Fruit fly (Drosophila melanogaster) whole organism, embryonic: ENCODE measurements around the gene CG14982.
A peak's percentile ranks its signal among the peaks of the same experiment; 100 is the strongest.

ENCODE experiments used
- Ada2b ChIP-seq: fragments of 200-800 bp; sonication (Bioruptor generic); IDR thresholded peaks from 2 replicates; pipeline ENCODE4 v1.3.6; 2022; ENCODE audit warnings: missing biosample characterization, missing genetic modification characterization
- CG10147 ChIP-seq: fragments of 200-800 bp; sonication (Bioruptor generic); optimal IDR thresholded peaks from 2 replicates; lab custom pipeline; 2019; ENCODE audit warnings: missing biosample characterization, mild to moderate bottlenecking, missing genetic modification characterization, moderate library complexity
- CG10209 ChIP-seq: fragments of 200-800 bp; sonication (Bioruptor generic); optimal IDR thresholded peaks from 3 replicates; lab custom pipeline; 2017; ENCODE audit warnings: missing biosample characterization, mild to moderate bottlenecking, missing genetic modification characterization, missing genetic modification reagents
- CG10431 ChIP-seq: fragments of 200-800 bp; sonication (Bioruptor generic); optimal IDR thresholded peaks from 3 replicates; lab custom pipeline; 2018; ENCODE audit warnings: missing biosample characterization, mild to moderate bottlenecking, missing genetic modification characterization
- CG11723 ChIP-seq: fragments of 200-800 bp; sonication (Bioruptor generic); optimal IDR thresholded peaks from 2 replicates; lab custom pipeline; 2017; ENCODE audit warnings: missing biosample characterization, mild to moderate bottlenecking, missing genetic modification characterization
- CG12071 ChIP-seq: fragments of 200-800 bp; sonication (Bioruptor generic); optimal IDR thresholded peaks from 3 replicates; lab custom pipeline; 2018; ENCODE audit warnings: missing biosample characterization, mild to moderate bottlenecking, missing genetic modification characterization
- CG14441 ChIP-seq: fragments of 200-800 bp; sonication (Bioruptor generic); IDR thresholded peaks from 2 replicates; pipeline ENCODE4 v1.3.6; 2022; ENCODE audit warnings: missing biosample characterization, missing genetic modification characterization
- CG1647 ChIP-seq: fragments of 200-800 bp; sonication (Bioruptor generic); optimal IDR thresholded peaks from 3 replicates; lab custom pipeline; 2016; ENCODE audit warnings: missing biosample characterization, missing genetic modification characterization
- CG17568 ChIP-seq: fragments of 200-800 bp; sonication (Bioruptor generic); optimal IDR thresholded peaks from 2 replicates; lab custom pipeline; 2018; ENCODE audit warnings: missing biosample characterization, mild to moderate bottlenecking, missing genetic modification characterization, moderate library complexity
- CG2712 ChIP-seq: fragments of 200-800 bp; optimal IDR thresholded peaks from 3 replicates; lab custom pipeline; 2019; ENCODE audit warnings: missing biosample characterization, mild to moderate bottlenecking, missing genetic modification characterization, moderate library complexity
- CG6272 ChIP-seq: fragments of 200-800 bp; sonication (Bioruptor generic); IDR thresholded peaks from 2 replicates; pipeline ENCODE4 v1.3.6; 2022; ENCODE audit warnings: missing biosample characterization, missing genetic modification characterization
- CG6854 ChIP-seq: fragments of 200-800 bp; sonication (Bioruptor generic); optimal IDR thresholded peaks from 3 replicates; lab custom pipeline; 2017; ENCODE audit warnings: missing biosample characterization, mild to moderate bottlenecking, missing genetic modification characterization
- CG7963 ChIP-seq: fragments of 200-800 bp; sonication (Bioruptor generic); IDR thresholded peaks from 3 replicates; pipeline ENCODE4 v1.3.6; 2022; ENCODE audit warnings: missing biosample characterization, missing genetic modification characterization; ENCODE audit not compliant: partially characterized antibody
- CkIIα-i1 ChIP-seq: fragments of 200-800 bp; sonication (Bioruptor generic); IDR thresholded peaks from 2 replicates; pipeline ENCODE4 v1.3.6; 2022; ENCODE audit warnings: missing biosample characterization, missing genetic modification characterization
- Dip3 ChIP-seq: fragments of 200-800 bp; sonication (Bioruptor generic); optimal IDR thresholded peaks from 3 replicates; lab custom pipeline; 2016; ENCODE audit warnings: missing biosample characterization, missing genetic modification characterization
- Dll ChIP-seq: fragments of 200-800 bp; sonication (Bioruptor generic); IDR thresholded peaks from 4 replicates; pipeline ENCODE4 v1.3.6; 2022; ENCODE audit warnings: missing biosample characterization, missing genetic modification characterization; ENCODE audit not compliant: partially characterized antibody
- Doc2 ChIP-seq: fragments of 200-800 bp; sonication (Bioruptor generic); IDR thresholded peaks from 2 replicates; pipeline ENCODE4 v1.3.6; 2022; ENCODE audit warnings: missing biosample characterization, missing genetic modification characterization
- E2f2 ChIP-seq: fragments of 200-800 bp; sonication (Bioruptor generic); IDR thresholded peaks from 2 replicates; pipeline ENCODE4 v1.3.6; 2022; ENCODE audit warnings: missing biosample characterization, missing genetic modification characterization
- Ets97D ChIP-seq: fragments of 200-800 bp; sonication (Bioruptor generic); optimal IDR thresholded peaks from 3 replicates; lab custom pipeline; 2016; ENCODE audit warnings: missing biosample characterization, missing genetic modification characterization
- Fer3 ChIP-seq: fragments of 200-800 bp; sonication (Bioruptor generic); optimal IDR thresholded peaks from 2 replicates; lab custom pipeline; 2018; ENCODE audit warnings: missing biosample characterization, mild to moderate bottlenecking, missing genetic modification characterization, moderate library complexity
- HHEX ChIP-seq: fragments of 200-800 bp; sonication (Bioruptor generic); optimal IDR thresholded peaks from 3 replicates; lab custom pipeline; 2017; ENCODE audit warnings: missing biosample characterization, mild to moderate bottlenecking, missing genetic modification characterization, missing genetic modification reagents
- Hr3 ChIP-seq: fragments of 200-800 bp; sonication (Bioruptor generic); optimal IDR thresholded peaks from 3 replicates; lab custom pipeline; 2016; ENCODE audit warnings: missing biosample characterization, missing genetic modification characterization
- Hr51 ChIP-seq, 2 experiments: fragments of 200-800 bp; sonication (Bioruptor generic); optimal IDR thresholded peaks; 2 replicates in 1 of 2; 3 replicates in 1 of 2; lab custom pipeline; 2016 to 2018; ENCODE audit warnings: missing biosample characterization in 2 of 2, missing genetic modification characterization in 2 of 2, mild to moderate bottlenecking in 1 of 2, moderate library complexity in 1 of 2
- Med ChIP-seq: fragments of 200-800 bp; sonication (Bioruptor generic); peaks from one replicate; lab custom pipeline; 2016; ENCODE audit warnings: missing biosample characterization, missing genetic modification characterization, mild to moderate bottlenecking, inconsistent platforms, moderate library complexity
- Scr ChIP-seq: fragments of 200-800 bp; sonication (Bioruptor generic); IDR thresholded peaks from 2 replicates; pipeline ENCODE4 v1.3.6; 2022; ENCODE audit warnings: missing biosample characterization, missing genetic modification characterization; ENCODE audit not compliant: partially characterized antibody
- Xbp1 ChIP-seq: fragments of 200-800 bp; sonication (Bioruptor generic); optimal IDR thresholded peaks from 3 replicates; lab custom pipeline; 2016; ENCODE audit warnings: missing biosample characterization, mild to moderate bottlenecking, missing genetic modification characterization
- Xrp1 ChIP-seq: fragments of 200-800 bp; sonication (Bioruptor generic); IDR thresholded peaks from 2 replicates; pipeline ENCODE4 v1.3.6; 2022; ENCODE audit warnings: missing biosample characterization, missing genetic modification characterization
- ato ChIP-seq: fragments of 200-800 bp; sonication (Bioruptor generic); IDR thresholded peaks from 2 replicates; pipeline ENCODE4 v1.3.6; 2022; ENCODE audit warnings: missing biosample characterization, missing genetic modification characterization; ENCODE audit not compliant: partially characterized antibody
- cad ChIP-seq: fragments of >200 bp; optimal IDR thresholded peaks from 2 replicates; lab custom pipeline; 2017; ENCODE audit warnings: missing biosample characterization, missing genetic modification characterization
- emc ChIP-seq: fragments of 200-800 bp; sonication (Bioruptor generic); optimal IDR thresholded peaks from 2 replicates; lab custom pipeline; 2016; ENCODE audit warnings: missing biosample characterization, missing genetic modification characterization
- ems ChIP-seq: fragments of 200-800 bp; sonication (Bioruptor generic); optimal IDR thresholded peaks from 3 replicates; lab custom pipeline; 2016; ENCODE audit warnings: missing biosample characterization, missing genetic modification characterization
- exex ChIP-seq: fragments of 200-800 bp; sonication (Bioruptor generic); optimal IDR thresholded peaks from 4 replicates; lab custom pipeline; 2018; ENCODE audit warnings: missing biosample characterization, mild to moderate bottlenecking, missing genetic modification characterization, moderate library complexity
- fd64A ChIP-seq: fragments of 200-800 bp; sonication (Bioruptor generic); optimal IDR thresholded peaks from 3 replicates; lab custom pipeline; 2018; ENCODE audit warnings: missing biosample characterization, mild to moderate bottlenecking, missing genetic modification characterization
- gt ChIP-seq: fragments of 200-800 bp; sonication (Bioruptor generic); IDR thresholded peaks from 2 replicates; pipeline ENCODE4 v1.3.6; 2022; ENCODE audit warnings: missing biosample characterization, missing genetic modification characterization
- hbn ChIP-seq: fragments of 200-800 bp; sonication (Bioruptor generic); IDR thresholded peaks from 2 replicates; pipeline ENCODE4 v1.3.6; 2022; ENCODE audit warnings: missing biosample characterization, missing genetic modification characterization; ENCODE audit not compliant: partially characterized antibody
- hkb ChIP-seq, 2 experiments: fragments of 200-800 bp in 1 of 2; fragments of >200 bp in 1 of 2; sonication (Bioruptor generic) in 1 of 2; IDR thresholded peaks in 1 of 2; optimal IDR thresholded peaks in 1 of 2; 2 replicates each; pipeline versions ENCODE4 v1.3.6 to Lab custom; 2017 to 2022; ENCODE audit warnings: missing biosample characterization in 1 of 2, missing genetic modification characterization in 1 of 2
- inv ChIP-seq: fragments of 200-800 bp; sonication (Bioruptor generic); IDR thresholded peaks from 2 replicates; pipeline ENCODE4 v1.3.6; 2022; ENCODE audit warnings: missing biosample characterization, missing genetic modification characterization; ENCODE audit not compliant: partially characterized antibody
- knrl ChIP-seq: fragments of 200-800 bp; sonication (Bioruptor generic); IDR thresholded peaks from 3 replicates; pipeline ENCODE4 v1.3.6; 2022; ENCODE audit warnings: missing biosample characterization, missing genetic modification characterization; ENCODE audit not compliant: partially characterized antibody
- lola ChIP-seq, 3 experiments: fragments of >200 bp in 2 of 3; fragments of 200-800 bp in 1 of 3; sonication (Bioruptor generic) in 1 of 3; optimal IDR thresholded peaks; 2 replicates each; lab custom pipeline; 2017 to 2019; ENCODE audit warnings: missing biosample characterization in 3 of 3, missing genetic modification characterization in 3 of 3, mild to moderate bottlenecking in 1 of 3, moderate library complexity in 1 of 3
- onecut ChIP-seq: fragments of 200-800 bp; sonication (Bioruptor generic); IDR thresholded peaks from 2 replicates; pipeline ENCODE4 v1.3.6; 2022; ENCODE audit warnings: missing biosample characterization, missing genetic modification characterization
- pan ChIP-seq, 4 experiments: fragments of >200 bp in 3 of 4; fragments of 200-800 bp in 1 of 4; sonication (Bioruptor generic) in 1 of 4; optimal IDR thresholded peaks in 3 of 4; IDR thresholded peaks in 1 of 4; 2 replicates each; pipeline versions ENCODE4 v1.3.6 to Lab custom; 2017 to 2022; ENCODE audit warnings: missing biosample characterization in 2 of 4, missing genetic modification characterization in 2 of 4, mixed read lengths in 1 of 4
- psq ChIP-seq: fragments of 200-800 bp; sonication (Bioruptor generic); optimal IDR thresholded peaks from 2 replicates; lab custom pipeline; 2017; ENCODE audit warnings: missing biosample characterization, missing genetic modification characterization
- pzg ChIP-seq: fragments of 200-800 bp; sonication (Bioruptor generic); optimal IDR thresholded peaks from 3 replicates; lab custom pipeline; 2018; ENCODE audit warnings: missing biosample characterization, mild to moderate bottlenecking, missing genetic modification characterization, moderate library complexity
- sc ChIP-seq, 3 experiments: fragments of >200 bp in 2 of 3; fragments of 200-800 bp in 1 of 3; sonication (Bioruptor generic) in 1 of 3; optimal IDR thresholded peaks; 2 replicates in 2 of 3; 3 replicates in 1 of 3; lab custom pipeline; 2017; ENCODE audit warnings: mild to moderate bottlenecking in 1 of 3, missing biosample characterization in 1 of 3, missing genetic modification characterization in 1 of 3, missing genetic modification reagents in 1 of 3
- tin ChIP-seq: fragments of 200-800 bp; sonication (Bioruptor generic); optimal IDR thresholded peaks from 3 replicates; lab custom pipeline; 2016; ENCODE audit warnings: missing biosample characterization, missing genetic modification characterization
- unc-4 ChIP-seq: fragments of 200-800 bp; sonication (Bioruptor generic); IDR thresholded peaks from 2 replicates; pipeline ENCODE4 v1.3.6; 2022; ENCODE audit warnings: missing biosample characterization, missing genetic modification characterization; ENCODE audit not compliant: partially characterized antibody
- zfh2 ChIP-seq: fragments of 200-800 bp; sonication (Bioruptor generic); optimal IDR thresholded peaks from 2 replicates; lab custom pipeline; 2016; ENCODE audit warnings: missing biosample characterization, missing genetic modification characterization

The CG14982 gene

DNA sequence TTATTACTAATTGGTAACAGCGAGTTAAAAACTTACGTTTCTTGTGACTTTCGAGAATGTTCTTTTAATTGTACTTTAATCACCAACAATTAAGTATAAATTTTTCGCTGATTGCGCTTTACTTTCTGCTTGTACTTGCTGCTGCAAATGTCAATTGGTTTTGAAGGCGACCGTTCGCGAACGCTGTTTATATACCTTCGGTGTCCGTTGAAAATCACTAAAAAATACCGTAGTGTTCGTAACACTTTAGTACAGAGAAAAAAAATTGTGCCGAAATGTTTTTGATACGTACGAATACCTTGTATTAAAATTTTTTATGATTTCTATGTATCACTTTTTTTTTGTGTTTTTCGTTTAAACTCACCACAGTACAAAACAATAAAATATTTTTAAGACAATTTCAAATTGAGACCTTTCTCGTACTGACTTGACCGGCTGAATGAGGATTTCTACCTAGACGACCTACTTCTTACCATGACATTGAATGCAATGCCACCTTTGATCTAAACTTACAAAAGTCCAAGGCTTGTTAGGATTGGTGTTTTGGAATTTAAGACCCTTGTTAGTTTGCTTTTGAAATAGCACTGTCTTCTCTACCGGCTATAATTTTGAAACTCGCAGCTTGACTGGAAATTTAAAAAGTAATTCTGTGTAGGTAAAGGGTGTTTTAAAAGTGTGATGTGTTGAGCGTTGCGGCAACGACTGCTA lies 39.9 kb upstream of the CG14982 start, which contains the start of gene Ubi-p63E (continued):
- TF ChIP-seq CG17568 (GFP tag; lab: Kevin White, UChicago) (no peak), CG10209 (peak; percentile 61), onecut (peak; percentile 42), HHEX (GFP tag; lab: Kevin White, UChicago) (peak; percentile 40), CG6854 (no peak), inv (GFP tag; lab: Robert Waterston, UW) (no peak), Scr (GFP tag; lab: Robert Waterston, UW) (no peak), CG12071 (GFP tag; lab: Kevin White, UChicago) (no peak), pan (optimal IDR thresholded peaks at IDR 0.05; lab: Kevin White, UChicago) (no peak), pan (GFP tag; optimal IDR thresholded peaks at IDR 0.05 in 1 of 2, IDR thresholded peaks at IDR 0.05 in 1 of 2) (no peak), fd64A (GFP tag; lab: Kevin White, UChicago) (no peak), CG1647 (GFP tag; lab: Kevin White, UChicago) (peak; percentile 63), tin (GFP tag; lab: Kevin White, UChicago) (peak; percentile 58), unc-4 (GFP tag; lab: Robert Waterston, UW) (no peak), knrl (no peak), E2f2 (GFP tag; lab: Robert Waterston, UW) (no peak), ems (GFP tag; lab: Kevin White, UChicago) (peak; percentile 55), cad (GFP tag; lab: Kevin White, UChicago) (no peak), lola (GFP tag; optimal IDR thresholded peaks at IDR 0.05; lab: Kevin White, UChicago) (peak in 1 of 3 experiments; percentile 55), Dll (GFP tag; lab: Robert Waterston, UW) (no peak), sc (optimal IDR thresholded peaks at IDR 0.05; lab: Kevin White, UChicago) (no peak), sc (GFP tag; optimal IDR thresholded peaks at IDR 0.05; lab: Kevin White, UChicago) (peak; percentile 44), CkIIα-i1 (GFP tag; lab: Robert Waterston, UW) (no peak), gt (GFP tag; lab: Robert Waterston, UW) (no peak), hkb (optimal IDR thresholded peaks at IDR 0.05; lab: Kevin White, UChicago) (no peak), hkb (GFP tag; IDR thresholded peaks at IDR 0.05; lab: Robert Waterston, UW) (no peak), CG11723 (GFP tag; lab: Kevin White, UChicago) (peak; percentile 31), Fer3 (tag; lab: Kevin White, UChicago) (peak; percentile 60), Xrp1 (no peak), CG10431 (GFP tag; lab: Kevin White, UChicago) (peak; percentile 50), Ets97D (peak; percentile 53), Dip3 (GFP tag; lab: Kevin White, UChicago) (peak; percentile 39), Hr3 (GFP tag; lab: Kevin White, UChicago) (peak; percentile 56), hbn (GFP tag; lab: Robert Waterston, UW) (no peak), CG14441 (no peak), zfh2 (GFP tag; lab: Kevin White, UChicago) (peak; percentile 50), Ada2b (GFP tag; lab: Robert Waterston, UW) (no peak), exex (peak; percentile 90), CG10147 (GFP tag; lab: Kevin White, UChicago) (peak; percentile 2), Hr51 (GFP tag; optimal IDR thresholded peaks at IDR 0.05; lab: Kevin White, UChicago) (peak; percentile 19 to 66), emc (peak; percentile 28), psq (GFP tag; lab: Kevin White, UChicago) (no peak), pzg (GFP tag; lab: Kevin White, UChicago) (peak; percentile 59), ato (GFP tag; lab: Robert Waterston, UW) (no peak), CG7963 (GFP tag; lab: Robert Waterston, UW) (no peak), CG6272 (GFP tag; lab: Robert Waterston, UW) (peak; percentile 72), CG2712 (tag; lab: Kevin White, UChicago) (peak; percentile 60), Xbp1 (peak; percentile 70), Doc2 (no peak), Med (peak; percentile 92)
